Fruit fly (Drosophila melanogaster) Kc167 (cell line): ENCODE data around the gene mex1.

ENCODE experiments used
- Myc ChIP-seq: fragments of >200 bp; optimal IDR thresholded peaks from 2 replicates; lab custom pipeline; 2017; ENCODE audit warnings: missing external identifiers
- Sin3A ChIP-seq: fragments of >200 bp; optimal IDR thresholded peaks from 2 replicates; lab custom pipeline; 2018; ENCODE audit warnings: missing external identifiers
- h ChIP-seq: fragments of >200 bp; optimal IDR thresholded peaks from 3 replicates; lab custom pipeline; 2018; ENCODE audit warnings: missing external identifiers
- insv ChIP-seq: fragments of >200 bp; optimal IDR thresholded peaks from 3 replicates; lab custom pipeline; 2018; ENCODE audit warnings: missing external identifiers
- psq ChIP-seq: fragments of >200 bp; optimal IDR thresholded peaks from 2 replicates; lab custom pipeline; 2017; ENCODE audit warnings: missing external identifiers
- ttk ChIP-seq: sonication (Bioruptor generic); optimal IDR thresholded peaks from 2 replicates; lab custom pipeline; 2017; ENCODE audit warnings: missing external identifiers

The mex1 gene

DNA sequence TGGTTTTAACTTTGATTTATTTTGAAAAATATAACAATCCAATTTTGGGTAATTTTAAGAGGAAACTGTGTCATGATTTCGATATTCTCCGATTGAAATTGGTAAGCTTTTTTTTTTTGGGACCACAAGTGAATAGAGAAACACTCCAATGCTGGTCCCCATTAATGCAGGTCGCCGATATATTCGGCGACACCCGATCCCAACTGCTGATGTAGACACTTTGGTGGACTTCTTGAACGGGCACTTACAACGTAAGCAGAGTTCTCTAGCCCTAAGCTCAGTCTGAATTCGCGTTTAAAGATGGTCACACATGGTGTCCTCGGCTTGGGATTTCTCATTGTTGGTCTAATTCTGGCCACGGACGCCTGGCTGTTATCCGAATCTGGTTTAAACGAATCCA lies 928 bp upstream of the mex1 start, which contains the start of gene yellow-k:
TSS of gene yellow-k (plus strand) at position 301 of the 400 bp plus-strand sequence.
- TF ChIP-seq psq (lab: Kevin White, UChicago) (no peak), Myc (lab: Kevin White, UChicago) (no peak), insv (lab: Kevin White, UChicago) (no peak), ttk (lab: Kevin White, UChicago) (no peak), h (lab: Kevin White, UChicago) (no peak), Sin3A (lab: Kevin White, UChicago) (no peak)

DNA sequence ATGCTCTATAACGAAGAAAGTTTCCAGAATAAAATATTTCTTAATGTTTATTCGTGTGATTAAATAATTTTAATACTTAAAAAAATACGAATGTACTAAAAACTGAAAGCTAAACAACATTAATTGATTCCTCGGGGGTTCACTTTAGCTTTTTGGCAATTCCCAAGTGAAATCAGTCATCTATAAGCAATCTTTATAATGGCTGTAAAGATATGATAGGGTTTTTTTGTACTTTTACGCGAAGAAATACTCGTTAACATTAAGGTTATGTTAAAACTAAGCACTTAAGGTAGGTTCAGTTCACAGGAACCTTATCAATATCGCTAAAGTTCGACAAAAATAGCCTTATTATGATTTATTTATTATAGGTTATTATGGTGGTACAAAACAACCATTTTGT lies 528 bp upstream of the mex1 start:
- TF ChIP-seq ttk (lab: Kevin White, UChicago) (no peak), Sin3A (lab: Kevin White, UChicago) (no peak), Myc (lab: Kevin White, UChicago) (no peak), psq (lab: Kevin White, UChicago) (no peak), insv (lab: Kevin White, UChicago) (no peak), h (lab: Kevin White, UChicago) (no peak)

DNA sequence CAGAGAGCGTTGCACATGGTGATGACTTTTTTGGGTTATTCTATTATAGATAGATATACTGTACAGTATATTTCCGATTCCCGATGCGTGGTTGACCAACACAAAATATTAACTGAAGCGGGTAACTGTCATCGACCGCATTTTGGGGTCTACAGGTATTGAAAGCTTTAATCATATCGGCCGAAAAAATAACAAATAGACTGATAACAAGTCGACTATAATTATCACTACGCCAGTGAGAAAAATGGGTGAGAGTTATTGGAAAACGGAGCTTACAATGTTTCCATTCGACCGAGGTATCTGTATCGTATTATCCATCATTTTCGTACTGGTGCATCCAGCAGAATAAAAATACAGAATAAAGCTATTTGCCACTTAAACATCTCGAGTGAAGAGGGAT lies 1.0 kb downstream of the mex1 start:
- no peak for TF ChIP-seq psq (lab: Kevin White, UChicago)

DNA sequence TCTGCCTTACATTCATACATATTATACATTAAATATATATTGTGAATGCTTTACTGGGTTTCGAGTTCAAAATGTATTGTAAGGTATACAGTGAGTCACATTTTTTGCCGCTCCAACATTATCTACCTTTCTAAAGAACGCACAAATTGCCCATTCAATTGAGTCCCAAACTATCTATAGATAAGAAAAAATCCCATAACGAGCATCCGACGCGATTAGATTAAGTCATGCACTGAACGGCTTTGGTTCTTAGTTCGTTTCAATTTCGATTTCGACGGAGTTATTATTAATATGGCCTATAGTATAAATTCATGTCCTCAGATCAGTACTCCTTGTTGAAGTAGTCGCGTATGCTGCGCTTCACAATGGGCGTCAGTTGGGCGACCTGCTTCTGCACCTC lies 1.9 kb downstream of the mex1 start:
- TF ChIP-seq ttk (lab: Kevin White, UChicago) (no peak), Sin3A (lab: Kevin White, UChicago) (no peak), psq (lab: Kevin White, UChicago) (no peak), h (lab: Kevin White, UChicago) (no peak), insv (lab: Kevin White, UChicago) (no peak), Myc (lab: Kevin White, UChicago) (no peak)

dm6 chr3L:15516956-15517355 lies 2.4 kb downstream of the mex1 start, which contains the start of gene CG13454:
CG13454 (minus strand) TSS chr3L:15517056.
- TF ChIP-seq h (lab: Kevin White, UChicago), result no peak
- TF ChIP-seq psq (lab: Kevin White, UChicago), result no peak
- no peak for TF ChIP-seq ttk (lab: Kevin White, UChicago)
- no peak for TF ChIP-seq Sin3A (lab: Kevin White, UChicago)
- TF ChIP-seq Myc (lab: Kevin White, UChicago), result no peak
- no peak for TF ChIP-seq insv (lab: Kevin White, UChicago)

- no peak for TF ChIP-seq Sin3A (lab: Kevin White, UChicago)
- no peak for TF ChIP-seq Myc (lab: Kevin White, UChicago)
Observed at dm6 chr3L:15516440-15516839, 3.0 kb downstream of the mex1 start.

DNA sequence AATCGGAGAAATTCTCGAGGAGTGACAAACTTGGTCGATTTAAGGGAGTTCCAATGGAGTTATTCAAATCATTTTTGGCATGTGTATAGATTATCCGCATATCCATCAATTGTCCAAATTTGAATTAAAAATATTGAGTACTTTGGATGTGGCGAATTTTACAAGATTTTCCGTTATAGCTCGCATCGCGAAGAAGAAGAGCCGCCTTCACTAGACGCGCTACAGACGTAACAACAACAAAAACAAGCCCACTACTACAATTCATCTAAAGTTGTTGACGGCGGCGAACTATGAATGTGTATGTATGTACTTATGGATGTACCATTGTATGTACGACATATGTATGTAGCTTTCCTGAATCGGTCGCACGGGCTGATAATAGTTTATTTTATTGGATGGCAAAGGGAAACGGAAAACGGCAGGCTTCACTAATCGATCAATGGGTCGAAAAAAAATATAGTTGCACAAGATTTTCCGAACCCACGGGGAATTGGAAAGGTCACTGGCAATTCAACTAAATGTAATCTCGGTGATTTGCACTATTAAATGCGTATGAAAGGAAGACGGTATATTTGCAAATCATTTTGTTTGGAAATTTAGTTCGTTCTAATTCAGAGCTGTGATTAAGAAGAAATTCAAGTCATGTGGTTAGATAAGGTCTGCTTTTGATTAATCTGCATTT lies 4.4 kb downstream of the mex1 start:
- TF ChIP-seq Sin3A (lab: Kevin White, UChicago), result no peak
- TF ChIP-seq h (lab: Kevin White, UChicago), result no peak
- no peak for TF ChIP-seq ttk (lab: Kevin White, UChicago)
- TF ChIP-seq insv (lab: Kevin White, UChicago), result no peak
- TF ChIP-seq Myc (lab: Kevin White, UChicago), result no peak

dm6 chr3L:15514405-15514804 lies 5.0 kb downstream of the mex1 start:
- no peak for TF ChIP-seq insv (lab: Kevin White, UChicago)
- no peak for TF ChIP-seq ttk (lab: Kevin White, UChicago)
- no peak for TF ChIP-seq Sin3A (lab: Kevin White, UChicago)
- TF ChIP-seq psq (lab: Kevin White, UChicago), result no peak
- no peak for TF ChIP-seq Myc (lab: Kevin White, UChicago)
- TF ChIP-seq h (lab: Kevin White, UChicago), result no peak

DNA sequence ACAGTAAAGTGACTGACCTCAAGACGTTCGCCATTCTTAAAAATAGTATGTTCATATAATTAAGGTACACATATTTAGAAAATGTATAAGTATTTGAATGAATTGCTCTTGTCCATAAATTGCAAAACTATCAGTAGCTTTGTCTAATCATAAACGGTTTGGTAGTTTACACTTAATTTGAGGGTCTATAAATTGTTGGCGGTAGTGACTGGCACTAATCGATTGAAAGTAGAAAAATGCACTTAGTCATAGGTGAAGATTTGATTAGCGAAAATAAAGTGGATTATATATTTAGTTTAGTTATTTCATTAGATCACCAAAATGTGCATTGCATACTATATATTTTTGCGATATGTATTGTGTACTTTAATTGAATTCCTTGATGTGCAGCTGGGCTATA lies 5.7 kb downstream of the mex1 start:
- TF ChIP-seq psq (lab: Kevin White, UChicago) (no peak), Myc (lab: Kevin White, UChicago) (no peak), ttk (lab: Kevin White, UChicago) (no peak), insv (lab: Kevin White, UChicago) (no peak), h (lab: Kevin White, UChicago) (no peak), Sin3A (lab: Kevin White, UChicago) (no peak)

DNA sequence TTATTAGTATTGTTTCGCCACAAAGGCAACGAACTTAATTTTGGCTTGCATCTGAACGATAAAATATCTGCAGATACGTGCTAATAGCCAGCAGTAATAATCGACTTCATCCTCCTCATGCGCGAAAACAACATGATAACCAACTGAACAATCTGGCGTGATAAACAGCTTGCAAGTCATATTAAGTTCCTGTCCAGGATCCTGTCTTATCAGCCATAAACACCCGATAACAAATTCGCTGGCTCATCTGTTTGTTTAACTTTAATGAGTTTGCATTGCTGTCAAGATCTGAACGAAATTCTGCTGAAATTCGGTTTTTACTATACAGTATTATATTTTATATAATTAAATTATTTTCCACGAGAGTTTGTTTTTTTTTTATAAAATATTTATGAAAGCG lies 6.1 kb downstream of the mex1 start:
- TF ChIP-seq Sin3A (lab: Kevin White, UChicago) (no peak), ttk (lab: Kevin White, UChicago) (no peak), h (lab: Kevin White, UChicago) (no peak), psq (lab: Kevin White, UChicago) (no peak), insv (lab: Kevin White, UChicago) (no peak), Myc (lab: Kevin White, UChicago) (no peak)

dm6 chr3L:15511688-15512250 lies 7.6 kb downstream of the mex1 start:
- no peak for TF ChIP-seq insv (lab: Kevin White, UChicago)
- TF ChIP-seq ttk (lab: Kevin White, UChicago), result no peak
- no peak for TF ChIP-seq h (lab: Kevin White, UChicago)
- TF ChIP-seq Sin3A (lab: Kevin White, UChicago), result no peak

- TF ChIP-seq Myc (lab: Kevin White, UChicago), result no peak
- no peak for TF ChIP-seq psq (lab: Kevin White, UChicago)
- TF ChIP-seq insv (lab: Kevin White, UChicago), result no peak
- no peak for TF ChIP-seq h (lab: Kevin White, UChicago)
- TF ChIP-seq ttk (lab: Kevin White, UChicago), result no peak
- TF ChIP-seq Sin3A (lab: Kevin White, UChicago), result no peak
Observed at dm6 chr3L:15510787-15511186, 8.6 kb downstream of the mex1 start, which contains the start of gene MsrA. MsrA (plus strand) TSS chr3L:15511052.
